Fruit fly (Drosophila melanogaster): ENCODE results near the gene Tom70.

Gene Tom70

DNA sequence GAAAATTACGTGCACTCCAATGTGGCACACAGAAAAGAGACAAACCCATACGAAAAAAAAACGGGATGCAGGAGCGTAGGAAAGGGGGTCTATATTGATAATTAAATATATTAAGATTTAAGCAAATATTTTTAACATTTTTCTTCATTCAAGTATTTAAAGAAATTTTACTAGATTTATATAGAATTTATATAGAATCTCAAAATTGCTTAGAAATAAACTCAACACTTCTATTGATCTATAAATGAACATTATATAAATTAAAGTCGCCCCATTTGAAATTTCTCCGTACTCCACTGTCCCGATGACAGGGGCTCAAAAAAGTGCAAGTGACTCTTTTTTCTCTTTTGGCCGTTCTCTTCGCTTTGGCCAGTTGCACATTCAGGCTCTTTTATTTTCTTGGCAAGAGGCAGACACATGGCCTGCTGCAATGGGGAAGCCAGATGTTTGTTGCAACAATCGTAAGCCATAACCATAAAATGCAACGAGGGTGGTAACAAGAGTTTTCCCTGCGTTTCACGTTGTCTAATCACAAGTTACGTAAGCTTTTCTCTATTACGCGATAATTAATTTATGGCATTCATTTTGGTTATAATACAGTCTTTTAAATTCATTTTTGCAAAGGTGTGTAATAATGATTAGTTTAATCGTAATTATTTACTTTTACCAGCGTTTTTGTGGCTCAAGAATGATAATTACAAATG lies 27.5 kb upstream of the Tom70 start:
- TF ChIP-seq dl (GFP tag; optimal IDR thresholded peaks at IDR 0.05; ENCODE audit: insufficient read depth in 1 of 2, partially characterized antibody in 2 of 2) (no peak), h (GFP tag; optimal IDR thresholded peaks at IDR 0.05) (peak; percentile 63), br (GFP tag; optimal IDR thresholded peaks at IDR 0.05) (peak; percentile 29), pan (optimal IDR thresholded peaks at IDR 0.05) (no peak), Dif (GFP tag; optimal IDR thresholded peaks at IDR 0.05; ENCODE audit: partially characterized antibody) (peak; percentile 6), foxo (GFP tag; optimal IDR thresholded peaks at IDR 0.05) (peak in 1 of 2 experiments; percentile 85), HLH106 (tag; optimal IDR thresholded peaks at IDR 0.05) (peak; percentile 89), GATAd (GFP tag; optimal IDR thresholded peaks at IDR 0.05) (no peak), N (GFP tag; optimal IDR thresholded peaks at IDR 0.05) (no peak), sage (GFP tag; optimal IDR thresholded peaks at IDR 0.05) (peak; percentile 61), dmrt93B (GFP tag; optimal IDR thresholded peaks at IDR 0.05) (peak; percentile 66), CrebA (GFP tag; optimal IDR thresholded peaks at IDR 0.05; ENCODE audit: borderline replicate concordance) (no peak), CG9705 (GFP tag; optimal IDR thresholded peaks at IDR 0.05) (peak; percentile 56), Hr83 (GFP tag; optimal IDR thresholded peaks at IDR 0.05; ENCODE audit: poor library complexity, severe bottlenecking) (no peak), jim (GFP tag; optimal IDR thresholded peaks at IDR 0.05) (no peak), Hr78 (GFP tag; optimal IDR thresholded peaks at IDR 0.05) (no peak), CG32264 (GFP tag; optimal IDR thresholded peaks at IDR 0.05) (no peak), Sp1 (GFP tag; optimal IDR thresholded peaks at IDR 0.05) (peak; percentile 93), rgr (GFP tag; optimal IDR thresholded peaks at IDR 0.05) (peak; percentile 77), Jra (GFP tag; optimal IDR thresholded peaks at IDR 0.05) (no peak), brk (GFP tag; optimal IDR thresholded peaks at IDR 0.05) (no peak), Vsx2 (GFP tag; optimal IDR thresholded peaks at IDR 0.05; ENCODE audit: partially characterized antibody) (no peak), Rel (GFP tag; optimal IDR thresholded peaks at IDR 0.05) (no peak), Rel (tag; optimal IDR thresholded peaks at IDR 0.05) (peak; percentile 66), lola (GFP tag; optimal IDR thresholded peaks at IDR 0.05) (no peak), woc (GFP tag; optimal IDR thresholded peaks at IDR 0.05) (peak; percentile 20), fru (GFP tag; optimal IDR thresholded peaks at IDR 0.05) (peak; percentile 81), ey (GFP tag; optimal IDR thresholded peaks at IDR 0.05) (peak; percentile 57), Dfd (GFP tag; optimal IDR thresholded peaks at IDR 0.05) (no peak), dsf (GFP tag; optimal IDR thresholded peaks at IDR 0.05; ENCODE audit: borderline replicate concordance) (no peak), OdsH (GFP tag; optimal IDR thresholded peaks at IDR 0.05) (peak; percentile 79), usp (GFP tag; optimal IDR thresholded peaks at IDR 0.05) (no peak), psq (GFP tag; optimal IDR thresholded peaks at IDR 0.05) (peak; percentile 80)

DNA sequence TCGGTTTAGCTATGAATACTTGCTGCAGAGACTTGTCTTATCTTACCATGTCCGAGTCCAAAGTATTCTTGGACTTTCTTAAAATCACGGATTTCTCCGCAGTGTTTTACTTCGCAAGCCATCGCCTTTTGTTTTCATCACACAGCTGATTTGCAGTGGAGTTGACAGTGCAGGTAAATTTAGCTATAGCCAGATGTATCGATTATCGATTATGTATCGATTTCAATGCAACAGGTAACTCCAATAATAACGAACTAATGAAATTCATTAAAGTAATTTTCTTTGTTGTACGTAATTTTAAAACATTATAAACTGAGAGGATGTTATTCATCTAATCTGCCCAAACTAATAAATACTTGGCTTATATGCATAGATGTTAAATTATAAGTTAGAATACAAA lies 24.7 kb upstream of the Tom70 start, which contains the start of gene Rab3-GAP:
Rab3-GAP (minus strand) TSS at position 150 of the 400 bp plus-strand sequence.
- TF ChIP-seq Hr78 (GFP tag; optimal IDR thresholded peaks at IDR 0.05) (no peak), rgr (GFP tag; optimal IDR thresholded peaks at IDR 0.05) (no peak), foxo (GFP tag; optimal IDR thresholded peaks at IDR 0.05) (peak in 1 of 2 experiments; percentile 28), Vsx2 (GFP tag; optimal IDR thresholded peaks at IDR 0.05; ENCODE audit: partially characterized antibody) (no peak), br (GFP tag; optimal IDR thresholded peaks at IDR 0.05) (no peak), Abd-B (GFP tag; optimal IDR thresholded peaks at IDR 0.05) (no peak), sv (GFP tag; optimal IDR thresholded peaks at IDR 0.05) (no peak), GATAd (GFP tag; optimal IDR thresholded peaks at IDR 0.05) (no peak), dl (GFP tag; optimal IDR thresholded peaks at IDR 0.05; ENCODE audit: insufficient read depth in 1 of 2, partially characterized antibody in 2 of 2) (no peak), CG9705 (GFP tag; optimal IDR thresholded peaks at IDR 0.05) (no peak), Rel (GFP tag; optimal IDR thresholded peaks at IDR 0.05) (no peak), Rel (tag; optimal IDR thresholded peaks at IDR 0.05) (no peak), sage (GFP tag; optimal IDR thresholded peaks at IDR 0.05) (no peak), fru (GFP tag; optimal IDR thresholded peaks at IDR 0.05) (no peak), ey (GFP tag; optimal IDR thresholded peaks at IDR 0.05) (no peak), brk (GFP tag; optimal IDR thresholded peaks at IDR 0.05) (no peak), dmrt93B (GFP tag; optimal IDR thresholded peaks at IDR 0.05) (no peak), usp (GFP tag; optimal IDR thresholded peaks at IDR 0.05) (no peak), h (GFP tag; optimal IDR thresholded peaks at IDR 0.05) (no peak), Myc (optimal IDR thresholded peaks at IDR 0.05) (peak; percentile 74), jim (GFP tag; optimal IDR thresholded peaks at IDR 0.05) (no peak), lola (GFP tag; optimal IDR thresholded peaks at IDR 0.05) (no peak), N (GFP tag; optimal IDR thresholded peaks at IDR 0.05) (no peak), pan (optimal IDR thresholded peaks at IDR 0.05) (no peak), Sp1 (GFP tag; optimal IDR thresholded peaks at IDR 0.05) (peak; percentile 27), Dfd (GFP tag; optimal IDR thresholded peaks at IDR 0.05) (no peak), Jra (GFP tag; optimal IDR thresholded peaks at IDR 0.05) (no peak), dsf (GFP tag; optimal IDR thresholded peaks at IDR 0.05; ENCODE audit: borderline replicate concordance) (no peak), woc (GFP tag; optimal IDR thresholded peaks at IDR 0.05) (no peak), tai (GFP tag; optimal IDR thresholded peaks at IDR 0.05) (no peak), Hr83 (GFP tag; optimal IDR thresholded peaks at IDR 0.05; ENCODE audit: poor library complexity, severe bottlenecking) (no peak), Hnf4 (GFP tag; optimal IDR thresholded peaks at IDR 0.05) (no peak), CG32264 (GFP tag; optimal IDR thresholded peaks at IDR 0.05) (no peak), OdsH (GFP tag; optimal IDR thresholded peaks at IDR 0.05) (peak; percentile 5), HLH106 (tag; optimal IDR thresholded peaks at IDR 0.05) (peak; percentile 24), Mio (GFP tag; optimal IDR thresholded peaks at IDR 0.05) (no peak)

Data from whole organism, wandering third instar larva.